Worm (Caenorhabditis elegans) whole organism, L4 larva: ENCODE results near the gene aff-1.
A peak's percentile ranks its signal among the peaks of the same experiment; 100 is the strongest.

Experiments
- F26F4.8 ChIP-seq: fragments of 200-800 bp; sonication (Bioruptor generic); conservative IDR thresholded peaks from 2 replicates; pipeline ENCODE4 v1.3.6; 2022; ENCODE audit warnings: missing genetic modification characterization, missing compliant biosample characterization
- F49E8.2 ChIP-seq: sonication (generic microtip); optimal IDR thresholded peaks from 2 replicates; lab custom pipeline; 2016; ENCODE audit warnings: missing compliant biosample characterization, mild to moderate bottlenecking, missing genetic modification characterization, borderline replicate concordance
- R02D3.7 ChIP-seq: fragments of 150-350 bp; sonication (generic microtip); optimal IDR thresholded peaks from 3 replicates; lab custom pipeline; 2014; ENCODE audit warnings: missing biosample characterization, missing genetic modification characterization
- T20F7.1 ChIP-seq: fragments of 200-800 bp; sonication (Bioruptor generic); optimal IDR thresholded peaks from 2 replicates; lab custom pipeline; 2018; ENCODE audit warnings: mild to moderate bottlenecking, missing genetic modification characterization, missing compliant biosample characterization
- Y105C5A.15 ChIP-seq: fragments of 200-800 bp; sonication (Bioruptor generic); IDR thresholded peaks from 2 replicates; pipeline ENCODE4 v1.3.6; 2022; ENCODE audit warnings: missing genetic modification characterization, missing compliant biosample characterization
- Y48G9A.11 ChIP-seq: fragments of 200-800 bp; sonication (Bioruptor generic); IDR thresholded peaks from 2 replicates; pipeline ENCODE4 v1.3.6; 2022; ENCODE audit warnings: missing genetic modification reagents, missing genetic modification characterization, missing compliant biosample characterization
- Y5F2A.4 ChIP-seq: fragments of 200-800 bp; sonication (Bioruptor generic); optimal IDR thresholded peaks from 2 replicates; lab custom pipeline; 2018; ENCODE audit warnings: mild to moderate bottlenecking, missing genetic modification characterization, missing compliant biosample characterization
- aha-1 ChIP-seq: fragments of 150-350 bp; peaks from one replicate; lab custom pipeline; 2014; ENCODE audit warnings: missing biosample characterization, missing genetic modification characterization
- aly-2 ChIP-seq: sonication (generic microtip); optimal IDR thresholded peaks from 2 replicates; lab custom pipeline; 2018; ENCODE audit warnings: missing biosample characterization, missing genetic modification characterization
- arid-1 ChIP-seq: fragments of 200-800 bp; sonication (Bioruptor generic); conservative IDR thresholded peaks from 2 replicates; pipeline ENCODE4 v1.3.6; 2022; ENCODE audit warnings: missing genetic modification reagents, missing genetic modification characterization, missing compliant biosample characterization
- attf-4 ChIP-seq: sonication (generic microtip); optimal IDR thresholded peaks from 3 replicates; lab custom pipeline; 2017; ENCODE audit warnings: missing biosample characterization, missing genetic modification characterization
- ceh-20 ChIP-seq: fragments of 200-800 bp; sonication (Bioruptor generic); IDR thresholded peaks from 2 replicates; pipeline ENCODE4 v1.3.6; 2022; ENCODE audit warnings: missing genetic modification reagents, missing genetic modification characterization, missing compliant biosample characterization
- ceh-62 ChIP-seq: sonication (generic microtip); optimal IDR thresholded peaks from 2 replicates; lab custom pipeline; 2017; ENCODE audit warnings: missing biosample characterization, missing genetic modification characterization
- ces-1 ChIP-seq: fragments of 150-350 bp; sonication (generic microtip); optimal IDR thresholded peaks from 4 replicates; lab custom pipeline; 2014; ENCODE audit warnings: missing biosample characterization, missing genetic modification reagents, missing genetic modification characterization
- cey-2 ChIP-seq: sonication (generic microtip); optimal IDR thresholded peaks from 3 replicates; lab custom pipeline; 2017; ENCODE audit warnings: missing genetic modification characterization, mild to moderate bottlenecking, missing compliant biosample characterization, antibody characterized with exemption, borderline replicate concordance; ENCODE audit not compliant: insufficient read depth
- daf-12 ChIP-seq: fragments of 150-350 bp; optimal IDR thresholded peaks from 2 replicates; lab custom pipeline; 2014; ENCODE audit warnings: missing biosample characterization, missing genetic modification reagents, missing genetic modification characterization
- daf-16 ChIP-seq, 3 experiments: sonication (generic microtip); optimal IDR thresholded peaks; 2 replicates each; lab custom pipeline; 2016 to 2017; ENCODE audit warnings: missing genetic modification characterization in 3 of 3, missing genetic modification reagents in 3 of 3, mild to moderate bottlenecking in 2 of 3, missing compliant biosample characterization in 2 of 3, missing biosample characterization in 1 of 3, moderate library complexity in 1 of 3
- dmd-6 ChIP-seq: fragments of 200-800 bp; sonication (Bioruptor generic); IDR thresholded peaks from 2 replicates; pipeline ENCODE4 v1.3.6; 2022; ENCODE audit warnings: missing genetic modification reagents, missing genetic modification characterization, missing compliant biosample characterization
- dmd-8 ChIP-seq: fragments of 200-800 bp; sonication (Bioruptor generic); IDR thresholded peaks from 2 replicates; pipeline ENCODE4 v1.3.6; 2022; ENCODE audit warnings: missing genetic modification characterization, missing compliant biosample characterization
- duxl-1 ChIP-seq: sonication (generic microtip); optimal IDR thresholded peaks from 2 replicates; lab custom pipeline; 2016; ENCODE audit warnings: mild to moderate bottlenecking, missing genetic modification characterization, moderate library complexity, missing compliant biosample characterization; ENCODE audit not compliant: poor library complexity
- dve-1 ChIP-seq: sonication (generic microtip); optimal IDR thresholded peaks from 2 replicates; lab custom pipeline; 2017; ENCODE audit warnings: antibody characterized with exemption, mild to moderate bottlenecking, missing genetic modification characterization, missing compliant biosample characterization; ENCODE audit not compliant: insufficient read depth
- egl-27 ChIP-seq: sonication (generic microtip); optimal IDR thresholded peaks from 3 replicates; lab custom pipeline; 2017; ENCODE audit warnings: missing biosample characterization, missing genetic modification reagents, missing genetic modification characterization
- gei-8 ChIP-seq: fragments of 200-800 bp; sonication (Bioruptor generic); optimal IDR thresholded peaks from 2 replicates; lab custom pipeline; 2018; ENCODE audit warnings: mild to moderate bottlenecking, missing genetic modification characterization, missing compliant biosample characterization
- hif-1 ChIP-seq, 2 experiments: sonication (generic microtip); optimal IDR thresholded peaks; 2 replicates each; lab custom pipeline; 2016 to 2017; ENCODE audit warnings: missing compliant biosample characterization in 2 of 2, missing genetic modification characterization in 2 of 2, missing genetic modification reagents in 2 of 2, missing genotype in 2 of 2, mild to moderate bottlenecking in 1 of 2
- hlh-11 ChIP-seq: fragments of 200-800 bp; sonication (Bioruptor generic); optimal IDR thresholded peaks from 2 replicates; lab custom pipeline; 2018; ENCODE audit warnings: mild to moderate bottlenecking, missing genetic modification characterization, missing compliant biosample characterization
- hmg-1.1 ChIP-seq: fragments of 200-800 bp; sonication (Bioruptor generic); IDR thresholded peaks from 2 replicates; pipeline ENCODE4 v1.3.6; 2022; ENCODE audit warnings: missing genetic modification reagents, missing genetic modification characterization, missing compliant biosample characterization
- jun-1 ChIP-seq: fragments of 150-350 bp; optimal IDR thresholded peaks from 2 replicates; lab custom pipeline; 2014; ENCODE audit warnings: missing biosample characterization, missing genetic modification reagents, missing genetic modification characterization
- lin-1 ChIP-seq: fragments of 200-800 bp; sonication (Bioruptor generic); IDR thresholded peaks from 2 replicates; pipeline ENCODE4 v1.3.6; 2022; ENCODE audit warnings: missing genetic modification reagents, missing genetic modification characterization, missing compliant biosample characterization
- lin-15B ChIP-seq: fragments of 150-350 bp; sonication (generic microtip); optimal IDR thresholded peaks from 3 replicates; lab custom pipeline; 2014; ENCODE audit warnings: missing biosample characterization, missing genetic modification characterization
- lin-38 ChIP-seq: fragments of 200-800 bp; sonication (Bioruptor generic); IDR thresholded peaks from 2 replicates; pipeline ENCODE4 v1.3.6; 2022; ENCODE audit warnings: missing genetic modification reagents, missing genetic modification characterization, missing compliant biosample characterization
- lsy-2 ChIP-seq, 2 experiments: fragments of 150-350 bp in 1 of 2; sonication (generic microtip) in 1 of 2; optimal IDR thresholded peaks; 2 replicates each; lab custom pipeline; 2014 to 2017; ENCODE audit warnings: missing biosample characterization in 2 of 2, missing genetic modification characterization in 2 of 2
- madf-9 ChIP-seq: fragments of 200-800 bp; sonication (Bioruptor generic); conservative IDR thresholded peaks from 2 replicates; pipeline ENCODE4 v1.3.6; 2022; ENCODE audit warnings: missing genetic modification reagents, missing genetic modification characterization, missing compliant biosample characterization
- mxl-2 ChIP-seq: fragments of 200-800 bp; sonication (Bioruptor generic); conservative IDR thresholded peaks from 2 replicates; pipeline ENCODE4 v1.3.6; 2022; ENCODE audit warnings: missing genetic modification reagents, missing genetic modification characterization, missing compliant biosample characterization
- mxl-3 ChIP-seq: fragments of 200-800 bp; sonication (Bioruptor generic); optimal IDR thresholded peaks from 2 replicates; lab custom pipeline; 2018; ENCODE audit warnings: mild to moderate bottlenecking, missing genetic modification characterization, missing compliant biosample characterization
- nhr-28 ChIP-seq: fragments of 150-350 bp; optimal IDR thresholded peaks from 2 replicates; lab custom pipeline; 2014; ENCODE audit warnings: missing biosample characterization, missing genetic modification characterization
- nhr-42 ChIP-seq: fragments of 200-800 bp; sonication (Bioruptor generic); IDR thresholded peaks from 2 replicates; pipeline ENCODE4 v1.3.6; 2022; ENCODE audit warnings: missing genetic modification characterization, missing compliant biosample characterization
- nhr-77 ChIP-seq: fragments of 150-350 bp; optimal IDR thresholded peaks from 2 replicates; lab custom pipeline; 2014; ENCODE audit warnings: missing biosample characterization, missing genetic modification characterization
- pqm-1 ChIP-seq: sonication (generic microtip); optimal IDR thresholded peaks from 2 replicates; lab custom pipeline; 2017; ENCODE audit warnings: missing biosample characterization, missing genetic modification characterization
- skn-1 ChIP-seq: fragments of 150-350 bp; optimal IDR thresholded peaks from 2 replicates; lab custom pipeline; 2014; ENCODE audit warnings: missing biosample characterization, missing genetic modification characterization
- snpc-1.2 ChIP-seq: fragments of 200-800 bp; sonication (Bioruptor generic); IDR thresholded peaks from 2 replicates; pipeline ENCODE4 v1.3.6; 2022; ENCODE audit warnings: missing genetic modification reagents, missing genetic modification characterization, missing compliant biosample characterization
- spr-3 ChIP-seq: fragments of 200-800 bp; sonication (Bioruptor generic); optimal IDR thresholded peaks from 2 replicates; lab custom pipeline; 2018; ENCODE audit warnings: mild to moderate bottlenecking, missing genetic modification characterization, missing compliant biosample characterization
- tag-97 ChIP-seq: fragments of 200-800 bp; sonication (Bioruptor generic); IDR thresholded peaks from 2 replicates; pipeline ENCODE4 v1.3.6; 2022; ENCODE audit warnings: missing genetic modification characterization, missing compliant biosample characterization
- tra-1 ChIP-seq: fragments of 200-800 bp; sonication (Bioruptor generic); IDR thresholded peaks from 2 replicates; pipeline ENCODE4 v1.3.6; 2022; ENCODE audit warnings: missing genetic modification reagents, missing genetic modification characterization, missing compliant biosample characterization
- unc-130 ChIP-seq: sonication (generic microtip); optimal IDR thresholded peaks from 2 replicates; lab custom pipeline; 2016; ENCODE audit warnings: missing genetic modification reagents, missing genetic modification characterization, missing compliant biosample characterization
- unc-39 ChIP-seq: sonication (generic microtip); optimal IDR thresholded peaks from 2 replicates; lab custom pipeline; 2017; ENCODE audit warnings: missing biosample characterization, missing genetic modification characterization
- unc-62 ChIP-seq, 3 experiments: fragments of 150-350 bp in 1 of 3; sonication (generic microtip); optimal IDR thresholded peaks in 2 of 3; peaks in 1 of 3; 1 replicate in 1 of 3; 2 replicates in 2 of 3; lab custom pipeline; 2014 to 2017; ENCODE audit warnings: missing biosample characterization in 3 of 3, missing genetic modification characterization in 3 of 3, missing genetic modification reagents in 3 of 3, missing genotype in 1 of 3
- vab-7 ChIP-seq: fragments of 200-800 bp; sonication (Bioruptor generic); IDR thresholded peaks from 2 replicates; pipeline ENCODE4 v1.3.6; 2022; ENCODE audit warnings: missing genetic modification reagents, missing genetic modification characterization, missing compliant biosample characterization
- zag-1 ChIP-seq: fragments of 150-350 bp; optimal IDR thresholded peaks from 2 replicates; lab custom pipeline; 2014; ENCODE audit warnings: missing biosample characterization, missing genetic modification characterization
- zfp-3 ChIP-seq: fragments of 200-800 bp; sonication (Bioruptor generic); conservative IDR thresholded peaks from 2 replicates; pipeline ENCODE4 v1.3.6; 2022; ENCODE audit warnings: missing genetic modification reagents, missing genetic modification characterization, missing compliant biosample characterization
- zip-11 ChIP-seq: fragments of 200-800 bp; sonication (Bioruptor generic); IDR thresholded peaks from 2 replicates; pipeline ENCODE4 v1.3.6; 2022; ENCODE audit warnings: missing genetic modification characterization, missing compliant biosample characterization
- zip-2 ChIP-seq: fragments of 150-350 bp; optimal IDR thresholded peaks from 2 replicates; lab custom pipeline; 2014; ENCODE audit warnings: missing biosample characterization, missing genetic modification characterization

Gene aff-1

DNA sequence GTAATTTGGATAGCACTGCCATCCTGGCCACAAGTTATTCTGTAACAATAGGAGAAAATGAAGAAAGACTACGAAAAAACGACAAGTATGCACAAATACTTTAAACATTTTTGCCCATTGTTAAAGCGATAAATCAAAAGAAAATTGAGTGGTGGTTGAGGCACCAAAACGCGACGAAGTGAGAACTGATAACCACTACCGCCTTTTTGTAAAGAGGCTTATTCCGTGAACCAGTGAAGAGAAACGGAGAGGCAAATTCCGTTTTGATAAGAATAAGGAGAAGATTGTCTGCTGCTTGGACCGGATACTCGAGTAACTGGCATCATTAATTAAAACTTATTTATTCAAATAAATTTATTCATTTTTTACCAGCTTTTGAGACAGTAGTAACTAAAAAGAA is 20.2 kb upstream of the aff-1 start, which contains the start of gene pmp-1:
pmp-1 (minus strand) TSS at position 39 of the 400 bp plus-strand sequence.
- TF ChIP-seq spr-3 (GFP tag; lab: Kevin White, UChicago) = no peak
- no peak for TF ChIP-seq egl-27 (tag; lab: Kevin White, UChicago)
- TF ChIP-seq nhr-77 (tag; lab: Kevin White, UChicago) = peak; percentile 9
- no peak for TF ChIP-seq Y48G9A.11 (GFP tag; lab: Robert Waterston, UW)
- no peak for TF ChIP-seq arid-1 (GFP tag; lab: Robert Waterston, UW)
- TF ChIP-seq F49E8.2 = no peak
- TF ChIP-seq zip-2 = no peak
- no peak for TF ChIP-seq ceh-62
- TF ChIP-seq tag-97 = no peak
- no peak for TF ChIP-seq attf-4
- TF ChIP-seq lin-38 (GFP tag; lab: Robert Waterston, UW) = no peak
- TF ChIP-seq Y5F2A.4 (GFP tag; lab: Kevin White, UChicago) = no peak
- peak; percentile 44; the same call in 1 of the 2 replicates for TF ChIP-seq ceh-20
- no peak for TF ChIP-seq lin-15B (tag; lab: Kevin White, UChicago)
- TF ChIP-seq pqm-1 (tag; lab: Kevin White, UChicago) = peak; percentile 93
- TF ChIP-seq T20F7.1 (GFP tag; lab: Kevin White, UChicago) = no peak
- no peak for TF ChIP-seq duxl-1
- no peak for TF ChIP-seq daf-12 (tag; lab: Kevin White, UChicago)
- no peak for TF ChIP-seq snpc-1.2 (GFP tag; lab: Robert Waterston, UW)
- TF ChIP-seq jun-1 = no peak
- TF ChIP-seq R02D3.7 (tag; lab: Kevin White, UChicago) = no peak
- no peak for TF ChIP-seq zag-1 (tag; lab: Kevin White, UChicago)
- TF ChIP-seq nhr-28 (tag; lab: Kevin White, UChicago) = peak; percentile 62
- no peak for TF ChIP-seq lsy-2 (tag; optimal IDR thresholded peaks at IDR 0.05; lab: Kevin White, UChicago)
- no peak for TF ChIP-seq ces-1 (GFP tag; lab: Kevin White, UChicago)
- TF ChIP-seq F26F4.8 (GFP tag; lab: Robert Waterston, UW) = no peak
- no peak for TF ChIP-seq skn-1 (tag; lab: Kevin White, UChicago)
- TF ChIP-seq lin-1 = peak; percentile 61; the same call in 1 of the 2 replicates
- no peak for TF ChIP-seq nhr-42 (GFP tag; lab: Robert Waterston, UW)
- TF ChIP-seq Y105C5A.15 (GFP tag; lab: Robert Waterston, UW) = no peak
- TF ChIP-seq dve-1 = peak; percentile 48
- no peak for TF ChIP-seq unc-130 (GFP tag; lab: Kevin White, UChicago)
- TF ChIP-seq hlh-11 = peak; percentile 39
- no peak for TF ChIP-seq aha-1
- no peak for TF ChIP-seq zfp-3 (GFP tag; lab: Robert Waterston, UW)
- no peak for TF ChIP-seq aly-2 (tag; lab: Kevin White, UChicago)
- peak; percentile 54 for TF ChIP-seq dmd-6 (GFP tag; lab: Robert Waterston, UW)
- no peak for TF ChIP-seq zip-11 (GFP tag; lab: Robert Waterston, UW)
- TF ChIP-seq mxl-3 (GFP tag; lab: Kevin White, UChicago) = no peak
- TF ChIP-seq mxl-2 (GFP tag; lab: Robert Waterston, UW) = no peak
- no peak for TF ChIP-seq daf-16 (GFP tag; optimal IDR thresholded peaks at IDR 0.05; lab: Kevin White, UChicago)
- TF ChIP-seq daf-16 (tag; optimal IDR thresholded peaks at IDR 0.05; lab: Kevin White, UChicago) = peak; percentile 43
- no peak for TF ChIP-seq cey-2 (tag; lab: Kevin White, UChicago)
- TF ChIP-seq tra-1 (GFP tag; lab: Robert Waterston, UW) = no peak
- TF ChIP-seq unc-39 (tag; lab: Kevin White, UChicago) = no peak
- no peak for TF ChIP-seq gei-8 (GFP tag; lab: Kevin White, UChicago)
- no peak for TF ChIP-seq unc-62 (GFP tag; optimal IDR thresholded peaks at IDR 0.05 in 1 of 2; lab: Kevin White, UChicago)
- TF ChIP-seq unc-62 (tag; optimal IDR thresholded peaks at IDR 0.05; lab: Kevin White, UChicago) = no peak
- no peak for TF ChIP-seq hmg-1.1
- TF ChIP-seq hif-1 (tag; optimal IDR thresholded peaks at IDR 0.05; lab: Kevin White, UChicago) = no peak
- no peak for TF ChIP-seq dmd-8 (GFP tag; lab: Robert Waterston, UW)
- TF ChIP-seq vab-7 (GFP tag; lab: Robert Waterston, UW) = no peak
- no peak for TF ChIP-seq madf-9 (GFP tag; lab: Robert Waterston, UW)
